Fruit fly (Drosophila melanogaster) whole organism, embryonic: ENCODE results near the gene CG32236.

ENCODE experiments used
- Adf1 ChIP-seq: fragments of 200-800 bp; sonication (Bioruptor generic); IDR thresholded peaks from 2 replicates; pipeline ENCODE4 v1.3.6; 2022; ENCODE audit warnings: missing biosample characterization, missing genetic modification characterization
- Aef1 ChIP-seq: fragments of 200-800 bp; sonication (Bioruptor generic); IDR thresholded peaks from 3 replicates; pipeline ENCODE4 v1.3.6; 2022; ENCODE audit warnings: missing biosample characterization, missing genetic modification characterization
- Atf6 ChIP-seq: fragments of 200-800 bp; sonication (Bioruptor generic); IDR thresholded peaks from 2 replicates; pipeline ENCODE4 v1.3.6; 2022; ENCODE audit warnings: missing biosample characterization, missing genetic modification characterization
- Bgb ChIP-seq: fragments of 200-800 bp; sonication (Bioruptor generic); IDR thresholded peaks from 2 replicates; pipeline ENCODE4 v1.3.6; 2022; ENCODE audit warnings: missing biosample characterization, missing genetic modification characterization; ENCODE audit not compliant: partially characterized antibody
- Blimp-1 ChIP-seq: fragments of 200-800 bp; sonication (Bioruptor generic); optimal IDR thresholded peaks from 3 replicates; lab custom pipeline; 2018; ENCODE audit warnings: missing biosample characterization, missing genetic modification characterization, mild to moderate bottlenecking, moderate library complexity, missing genetic modification reagents
- CG10565 ChIP-seq: fragments of 200-800 bp; sonication (Bioruptor generic); optimal IDR thresholded peaks from 3 replicates; lab custom pipeline; 2016; ENCODE audit warnings: missing biosample characterization, mild to moderate bottlenecking, missing genetic modification characterization
- CG12769 ChIP-seq: fragments of 200-800 bp; sonication (Bioruptor generic); optimal IDR thresholded peaks from 2 replicates; lab custom pipeline; 2019; ENCODE audit warnings: missing biosample characterization, mild to moderate bottlenecking, missing genetic modification characterization, moderate library complexity
- CG14965 ChIP-seq: fragments of 200-800 bp; sonication (Bioruptor generic); optimal IDR thresholded peaks from 2 replicates; lab custom pipeline; 2016; ENCODE audit warnings: missing biosample characterization, missing genetic modification characterization, borderline replicate concordance
- CG16813 ChIP-seq: fragments of 200-800 bp; sonication (Bioruptor generic); IDR thresholded peaks from 3 replicates; pipeline ENCODE4 v1.3.6; 2022; ENCODE audit warnings: missing biosample characterization, missing genetic modification characterization; ENCODE audit not compliant: partially characterized antibody
- CG17359 ChIP-seq: fragments of 200-800 bp; sonication (Bioruptor generic); optimal IDR thresholded peaks from 3 replicates; lab custom pipeline; 2018; ENCODE audit warnings: missing biosample characterization, mild to moderate bottlenecking, missing genetic modification characterization, moderate library complexity
- CG17385 ChIP-seq: fragments of 200-800 bp; sonication (Bioruptor generic); optimal IDR thresholded peaks from 3 replicates; lab custom pipeline; 2018; ENCODE audit warnings: missing biosample characterization, mild to moderate bottlenecking, missing genetic modification characterization
- CG18476 ChIP-seq: fragments of 200-800 bp; sonication (Bioruptor generic); optimal IDR thresholded peaks from 2 replicates; lab custom pipeline; 2016; ENCODE audit warnings: missing biosample characterization, mild to moderate bottlenecking, missing genetic modification characterization
- CG2889 ChIP-seq: fragments of 200-800 bp; sonication (Bioruptor generic); IDR thresholded peaks from 3 replicates; pipeline ENCODE4 v1.3.6; 2022; ENCODE audit warnings: missing biosample characterization, missing genetic modification characterization
- CG32767 ChIP-seq: fragments of 200-800 bp; sonication (Bioruptor generic); IDR thresholded peaks from 2 replicates; pipeline ENCODE4 v1.3.6; 2022; ENCODE audit warnings: missing biosample characterization, missing genetic modification characterization
- CG33557 ChIP-seq: fragments of 200-800 bp; sonication (Bioruptor generic); optimal IDR thresholded peaks from 2 replicates; lab custom pipeline; 2019; ENCODE audit warnings: missing biosample characterization, mild to moderate bottlenecking, missing genetic modification characterization, moderate library complexity
- CG34376 ChIP-seq: fragments of 200-800 bp; sonication (Bioruptor generic); optimal IDR thresholded peaks from 2 replicates; lab custom pipeline; 2018; ENCODE audit warnings: missing biosample characterization, mild to moderate bottlenecking, missing genetic modification characterization
- CG34422 ChIP-seq: fragments of 200-800 bp; sonication (Bioruptor generic); IDR thresholded peaks from 3 replicates; pipeline ENCODE4 v1.3.6; 2022; ENCODE audit warnings: missing biosample characterization, missing genetic modification characterization
- CG4328 ChIP-seq: fragments of 200-800 bp; sonication (Bioruptor generic); optimal IDR thresholded peaks from 3 replicates; lab custom pipeline; 2017; ENCODE audit warnings: missing biosample characterization, missing genetic modification reagents, missing genetic modification characterization
- CG43689 ChIP-seq: fragments of 200-800 bp; sonication (Bioruptor generic); IDR thresholded peaks from 2 replicates; pipeline ENCODE4 v1.3.6; 2022; ENCODE audit warnings: missing biosample characterization, missing genetic modification characterization
- CG5180 ChIP-seq: fragments of 200-800 bp; sonication (Bioruptor generic); optimal IDR thresholded peaks from 3 replicates; lab custom pipeline; 2017; ENCODE audit warnings: missing biosample characterization, missing genetic modification characterization, mild to moderate bottlenecking, moderate library complexity, missing genetic modification reagents
- CG6175 ChIP-seq: fragments of 200-800 bp; sonication (Bioruptor generic); IDR thresholded peaks from 3 replicates; pipeline ENCODE4 v1.3.6; 2022; ENCODE audit warnings: missing biosample characterization, missing genetic modification characterization
- CG8290 ChIP-seq, 3 experiments: fragments of 200-800 bp; sonication (Bioruptor generic); optimal IDR thresholded peaks; 2 replicates each; lab custom pipeline; 2016 to 2019; ENCODE audit warnings: missing biosample characterization in 3 of 3, missing genetic modification characterization in 3 of 3, mild to moderate bottlenecking in 2 of 3, moderate library complexity in 1 of 3
- CG8478 ChIP-seq: fragments of >200 bp; optimal IDR thresholded peaks from 2 replicates; lab custom pipeline; 2018
- CG8924 ChIP-seq: fragments of 200-800 bp; optimal IDR thresholded peaks from 3 replicates; lab custom pipeline; 2019; ENCODE audit warnings: missing biosample characterization, mild to moderate bottlenecking, missing genetic modification characterization, moderate library complexity
- CHES-1-like ChIP-seq: fragments of 200-800 bp; sonication (Bioruptor generic); optimal IDR thresholded peaks from 2 replicates; lab custom pipeline; 2016; ENCODE audit warnings: missing biosample characterization, missing genetic modification characterization
- CTCF ChIP-seq: fragments of 200-800 bp; sonication (Bioruptor generic); optimal IDR thresholded peaks from 2 replicates; lab custom pipeline; 2017; ENCODE audit warnings: missing biosample characterization, mild to moderate bottlenecking, missing genetic modification characterization, moderate library complexity
- D ChIP-seq, 2 experiments: fragments of 200-800 bp in 1 of 2; fragments of >200 bp in 1 of 2; sonication (Bioruptor generic) in 1 of 2; optimal IDR thresholded peaks; 2 replicates in 1 of 2; 3 replicates in 1 of 2; lab custom pipeline; 2017; ENCODE audit warnings: mild to moderate bottlenecking in 1 of 2, missing biosample characterization in 1 of 2, missing genetic modification characterization in 1 of 2, missing genetic modification reagents in 1 of 2
- E2f2 ChIP-seq: fragments of 200-800 bp; sonication (Bioruptor generic); IDR thresholded peaks from 2 replicates; pipeline ENCODE4 v1.3.6; 2022; ENCODE audit warnings: missing biosample characterization, missing genetic modification characterization
- H15 ChIP-seq: fragments of 200-800 bp; sonication (Bioruptor generic); IDR thresholded peaks from 3 replicates; pipeline ENCODE4 v1.3.6; 2022; ENCODE audit warnings: missing biosample characterization, missing genetic modification characterization
- HLHmδ ChIP-seq: fragments of 200-800 bp; sonication (Bioruptor generic); optimal IDR thresholded peaks from 2 replicates; lab custom pipeline; 2018; ENCODE audit warnings: missing biosample characterization, mild to moderate bottlenecking, missing genetic modification characterization, moderate library complexity
- Scr ChIP-seq: fragments of 200-800 bp; sonication (Bioruptor generic); IDR thresholded peaks from 2 replicates; pipeline ENCODE4 v1.3.6; 2022; ENCODE audit warnings: missing biosample characterization, missing genetic modification characterization; ENCODE audit not compliant: partially characterized antibody
- Sin3A ChIP-seq: fragments of >200 bp; optimal IDR thresholded peaks from 2 replicates; lab custom pipeline; 2018
- abd-A ChIP-seq: fragments of 200-800 bp; sonication (Bioruptor generic); optimal IDR thresholded peaks from 3 replicates; lab custom pipeline; 2019; ENCODE audit warnings: missing biosample characterization, mild to moderate bottlenecking, missing genetic modification characterization, moderate library complexity
- chinmo ChIP-seq: fragments of 200-800 bp; sonication (Bioruptor generic); IDR thresholded peaks from 4 replicates; pipeline ENCODE4 v1.3.6; 2022; ENCODE audit warnings: missing biosample characterization, missing genetic modification characterization; ENCODE audit not compliant: partially characterized antibody
- chm ChIP-seq: fragments of 200-800 bp; sonication (Bioruptor generic); IDR thresholded peaks from 2 replicates; pipeline ENCODE4 v1.3.6; 2022; ENCODE audit warnings: missing biosample characterization, missing genetic modification characterization
- crc ChIP-seq: fragments of 200-800 bp; sonication (Bioruptor generic); optimal IDR thresholded peaks from 2 replicates; lab custom pipeline; 2016; ENCODE audit warnings: missing biosample characterization, missing genetic modification characterization
- fd96Cb ChIP-seq: fragments of 200-800 bp; sonication (Bioruptor generic); optimal IDR thresholded peaks from 2 replicates; lab custom pipeline; 2018; ENCODE audit warnings: missing biosample characterization, mild to moderate bottlenecking, missing genetic modification characterization, moderate library complexity
- gem ChIP-seq: fragments of 200-800 bp; sonication (Bioruptor generic); optimal IDR thresholded peaks from 2 replicates; lab custom pipeline; 2019; ENCODE audit warnings: missing biosample characterization, mild to moderate bottlenecking, missing genetic modification characterization, moderate library complexity
- grn ChIP-seq: fragments of 200-800 bp; sonication (Bioruptor generic); optimal IDR thresholded peaks from 3 replicates; lab custom pipeline; 2017; ENCODE audit warnings: missing biosample characterization, missing genetic modification characterization
- jigr1 ChIP-seq: fragments of 200-800 bp; sonication (Bioruptor generic); IDR thresholded peaks from 3 replicates; pipeline ENCODE4 v1.3.6; 2022; ENCODE audit warnings: missing biosample characterization, missing genetic modification characterization
- kni ChIP-seq: fragments of 200-800 bp; sonication (Bioruptor generic); optimal IDR thresholded peaks from 3 replicates; lab custom pipeline; 2017; ENCODE audit warnings: mild to moderate bottlenecking, missing biosample characterization, missing genetic modification reagents, missing genetic modification characterization
- mld ChIP-seq: fragments of 200-800 bp; sonication (Bioruptor generic); IDR thresholded peaks from 3 replicates; pipeline ENCODE4 v1.3.6; 2022; ENCODE audit warnings: missing biosample characterization, missing genetic modification characterization; ENCODE audit not compliant: partially characterized antibody
- p53 ChIP-seq: fragments of 200-800 bp; sonication (Bioruptor generic); optimal IDR thresholded peaks from 2 replicates; lab custom pipeline; 2016; ENCODE audit warnings: missing biosample characterization, missing genetic modification characterization
- pzg ChIP-seq: fragments of 200-800 bp; sonication (Bioruptor generic); optimal IDR thresholded peaks from 3 replicates; lab custom pipeline; 2018; ENCODE audit warnings: missing biosample characterization, mild to moderate bottlenecking, missing genetic modification characterization, moderate library complexity
- rib ChIP-seq: fragments of 200-800 bp; sonication (Bioruptor generic); IDR thresholded peaks from 2 replicates; pipeline ENCODE4 v1.3.6; 2022; ENCODE audit warnings: missing biosample characterization, missing genetic modification characterization
- slbo ChIP-seq: fragments of 200-800 bp; sonication (Bioruptor generic); IDR thresholded peaks from 2 replicates; pipeline ENCODE4 v1.3.6; 2022; ENCODE audit warnings: missing biosample characterization, missing genetic modification characterization
- stwl ChIP-seq: fragments of 200-800 bp; sonication (Bioruptor generic); optimal IDR thresholded peaks from 3 replicates; lab custom pipeline; 2018; ENCODE audit warnings: missing biosample characterization, mild to moderate bottlenecking, missing genetic modification characterization, moderate library complexity
- tna ChIP-seq: fragments of 200-800 bp; sonication (Bioruptor generic); IDR thresholded peaks from 2 replicates; pipeline ENCODE4 v1.3.6; 2022; ENCODE audit warnings: missing biosample characterization, missing genetic modification characterization; ENCODE audit not compliant: partially characterized antibody
- tx ChIP-seq: fragments of 200-800 bp; sonication (Bioruptor generic); optimal IDR thresholded peaks from 2 replicates; lab custom pipeline; 2016; ENCODE audit warnings: missing biosample characterization, missing genetic modification characterization

The CG32236 gene

dm6 chr3L:4627012-4627411 lies 40.2 kb downstream of the CG32236 start (continued):
- TF ChIP-seq tx (no peak), slbo (no peak), CG34422 (GFP tag; lab: Robert Waterston, UW) (peak; percentile 86), gem (tag; lab: Kevin White, UChicago) (no peak), HLHmδ (GFP tag; lab: Kevin White, UChicago) (no peak), mld (GFP tag; lab: Robert Waterston, UW) (0 out of 3 replicates have a peak, but pooled peaks have one; percentile 26), CG17359 (tag; lab: Kevin White, UChicago) (no peak), CG14965 (GFP tag; lab: Kevin White, UChicago) (no peak), CG32767 (GFP tag; lab: Robert Waterston, UW) (peak; percentile 96), D (optimal IDR thresholded peaks at IDR 0.05; lab: Kevin White, UChicago) (peak; percentile 36), D (GFP tag; optimal IDR thresholded peaks at IDR 0.05; lab: Kevin White, UChicago) (no peak), chinmo (GFP tag; lab: Robert Waterston, UW) (0 out of 4 replicates have a peak, but pooled peaks have one; percentile 65), CG5180 (GFP tag; lab: Kevin White, UChicago) (peak; percentile 61), CG8290 (GFP tag; optimal IDR thresholded peaks at IDR 0.05; lab: Kevin White, UChicago) (no peak), CG8290 (tag; optimal IDR thresholded peaks at IDR 0.05; lab: Kevin White, UChicago) (no peak), CG12769 (tag; lab: Kevin White, UChicago) (peak; percentile 28), CHES-1-like (peak; percentile 27), CG6175 (GFP tag; lab: Robert Waterston, UW) (0 out of 3 replicates have a peak, but pooled peaks have one; percentile 27), Atf6 (GFP tag; lab: Robert Waterston, UW) (no peak), tna (GFP tag; lab: Robert Waterston, UW) (0 out of 2 replicates have a peak, but pooled peaks have one; percentile 14), pzg (GFP tag; lab: Kevin White, UChicago) (peak; percentile 7), Bgb (GFP tag; lab: Robert Waterston, UW) (peak; percentile 49), Blimp-1 (GFP tag; lab: Kevin White, UChicago) (peak; percentile 89), Sin3A (peak; percentile 29), rib (peak; percentile 65), crc (GFP tag; lab: Kevin White, UChicago) (no peak), p53 (no peak), jigr1 (GFP tag; lab: Robert Waterston, UW) (no peak), CG17385 (GFP tag; lab: Kevin White, UChicago) (peak; percentile 91), Adf1 (peak; percentile 32; the same call in 1 of the 2 replicates), kni (peak; percentile 3), CG34376 (peak; percentile 29), H15 (GFP tag; lab: Robert Waterston, UW) (no peak), Scr (no peak), CG16813 (peak; percentile 20; the same call in 1 of the 3 replicates), abd-A (tag; lab: Kevin White, UChicago) (peak; percentile 22), E2f2 (GFP tag; lab: Robert Waterston, UW) (0 out of 2 replicates have a peak, but pooled peaks have one; percentile 19), CG10565 (GFP tag; lab: Kevin White, UChicago) (no peak), chm (peak; percentile 48; the same call in 1 of the 2 replicates), CG33557 (GFP tag; lab: Kevin White, UChicago) (peak; percentile 19), CG8478 (no peak), Aef1 (peak; percentile 93), CG2889 (no peak), CG4328 (GFP tag; lab: Kevin White, UChicago) (no peak), stwl (tag; lab: Kevin White, UChicago) (no peak), CG43689 (GFP tag; lab: Robert Waterston, UW) (no peak), fd96Cb (tag; lab: Kevin White, UChicago) (no peak), CG8924 (tag; lab: Kevin White, UChicago) (peak; percentile 24), CTCF (no peak), grn (GFP tag; lab: Kevin White, UChicago) (peak; percentile 96), CG18476 (GFP tag; lab: Kevin White, UChicago) (no peak)
